Fruit fly (Drosophila melanogaster): ENCODE results near the gene CG10859.
A peak's percentile ranks its signal among the peaks of the same experiment; 100 is the strongest.

CG10859 gene

dm6 chr2L:13398614-13399161, at the start of gene CG10859, which contains the start of gene CG7110 (continued):
- no peak for TF ChIP-seq C15 (GFP tag; IDR thresholded peaks at IDR 0.05)
- TF ChIP-seq CG2202 (tag; optimal IDR thresholded peaks at IDR 0.05) = peak; percentile 43
- peak; percentile 36 for TF ChIP-seq CrebB (tag; optimal IDR thresholded peaks at IDR 0.05)
- peak; percentile 42 for TF ChIP-seq CG12071 (GFP tag; optimal IDR thresholded peaks at IDR 0.05)
- TF ChIP-seq crol (GFP tag; IDR thresholded peaks at IDR 0.05) = no peak
- no peak for TF ChIP-seq Sin3A (optimal IDR thresholded peaks at IDR 0.05)
- TF ChIP-seq CG7963 (GFP tag; IDR thresholded peaks at IDR 0.05; ENCODE audit: partially characterized antibody) = no peak
- TF ChIP-seq Mes4 (GFP tag; optimal IDR thresholded peaks at IDR 0.05) = peak; percentile 17
- TF ChIP-seq Scr (GFP tag; IDR thresholded peaks at IDR 0.05; ENCODE audit: partially characterized antibody) = no peak
- peak; percentile 52 for TF ChIP-seq Sox100B (GFP tag; optimal IDR thresholded peaks at IDR 0.05)
- TF ChIP-seq ab (GFP tag; optimal IDR thresholded peaks at IDR 0.05) = no peak
- TF ChIP-seq tgo (GFP tag; IDR thresholded peaks at IDR 0.05) = no peak
- peak; percentile 22 for TF ChIP-seq CG10979 (tag; optimal IDR thresholded peaks at IDR 0.05)
- no peak for TF ChIP-seq Abd-B (GFP tag; optimal IDR thresholded peaks at IDR 0.05)
- TF ChIP-seq CG13624 (GFP tag; optimal IDR thresholded peaks at IDR 0.05) = peak; percentile 7
- TF ChIP-seq tll (GFP tag; optimal IDR thresholded peaks at IDR 0.05) = no peak
- TF ChIP-seq luna (GFP tag; optimal IDR thresholded peaks at IDR 0.05) = no peak
- peak in 1 of 2 experiments; percentile 46 for TF ChIP-seq Hr51 (GFP tag; optimal IDR thresholded peaks at IDR 0.05)
- TF ChIP-seq onecut (GFP tag; IDR thresholded peaks at IDR 0.05) = peak; percentile 52
- no peak for TF ChIP-seq Doc3 (GFP tag; IDR thresholded peaks at IDR 0.05; ENCODE audit: partially characterized antibody)
- no peak for TF ChIP-seq CG14860 (GFP tag; IDR thresholded peaks at IDR 0.05; ENCODE audit: partially characterized antibody)
- peak; percentile 55 for TF ChIP-seq CG12391 (tag; optimal IDR thresholded peaks at IDR 0.05)
- no peak for TF ChIP-seq ham (GFP tag; IDR thresholded peaks at IDR 0.05)
- no peak for TF ChIP-seq Doc2 (GFP tag; IDR thresholded peaks at IDR 0.05)
- no peak for TF ChIP-seq kni (GFP tag; optimal IDR thresholded peaks at IDR 0.05)
- no peak for TF ChIP-seq cas (GFP tag; IDR thresholded peaks at IDR 0.05)
- TF ChIP-seq MTF-1 (GFP tag; optimal IDR thresholded peaks at IDR 0.05; ENCODE audit: borderline replicate concordance) = peak; percentile 39
- peak; percentile 14; the same call in 1 of the 3 replicates for TF ChIP-seq CG14050 (GFP tag; IDR thresholded peaks at IDR 0.05)
- peak; percentile 48 for TF ChIP-seq sug (tag; optimal IDR thresholded peaks at IDR 0.05)
- no peak for TF ChIP-seq CG5180 (GFP tag; optimal IDR thresholded peaks at IDR 0.05)
- no peak for TF ChIP-seq CG15696 (tag; optimal IDR thresholded peaks at IDR 0.05)
- TF ChIP-seq Taf1 (GFP tag; IDR thresholded peaks at IDR 0.05) = no peak
- TF ChIP-seq CG4360 (GFP tag; IDR thresholded peaks at IDR 0.05) = no peak
- TF ChIP-seq Opbp (GFP tag; IDR thresholded peaks at IDR 0.05; ENCODE audit: partially characterized antibody) = no peak
- TF ChIP-seq CG14710 (tag; optimal IDR thresholded peaks at IDR 0.05) = peak; percentile 65
- TF ChIP-seq CG18619 (GFP tag; optimal IDR thresholded peaks at IDR 0.05) = peak; percentile 65
- peak; percentile 59 for TF ChIP-seq unpg (GFP tag; optimal IDR thresholded peaks at IDR 0.05)
- no peak for TF ChIP-seq Dll (GFP tag; IDR thresholded peaks at IDR 0.05; ENCODE audit: partially characterized antibody)
- peak; percentile 39 for TF ChIP-seq zen (tag; optimal IDR thresholded peaks at IDR 0.05)
- TF ChIP-seq CG9215 (GFP tag; IDR thresholded peaks at IDR 0.05) = no peak
- TF ChIP-seq CG7987 (GFP tag; optimal IDR thresholded peaks at IDR 0.05) = peak; percentile 89
- TF ChIP-seq Mrtf (GFP tag; IDR thresholded peaks at IDR 0.05) = no peak
- TF ChIP-seq Aef1 (GFP tag; IDR thresholded peaks at IDR 0.05) = no peak
- TF ChIP-seq Myb (GFP tag; optimal IDR thresholded peaks at IDR 0.05) = peak; percentile 29
- peak; percentile 31 for TF ChIP-seq dmrt11E (tag; optimal IDR thresholded peaks at IDR 0.05)
- no peak for TF ChIP-seq inv (GFP tag; IDR thresholded peaks at IDR 0.05; ENCODE audit: partially characterized antibody)
- no peak for TF ChIP-seq ara (GFP tag; IDR thresholded peaks at IDR 0.05)
- no peak for TF ChIP-seq CG4424 (GFP tag; optimal IDR thresholded peaks at IDR 0.05)
- peak; percentile 63 for TF ChIP-seq bcd (GFP tag; optimal IDR thresholded peaks at IDR 0.05)
- no peak for TF ChIP-seq TFAM (GFP tag; optimal IDR thresholded peaks at IDR 0.05)

Measured in whole organism, embryonic.